Fruit fly (Drosophila melanogaster) whole organism: ENCODE results near the gene TM9SF3.

Experiments used
- CG8478 ChIP-seq: fragments of >200 bp; optimal IDR thresholded peaks from 2 replicates; lab custom pipeline; 2018; ENCODE audit warnings: inconsistent platforms
- Dll ChIP-seq: fragments of >200 bp; optimal IDR thresholded peaks from 2 replicates; lab custom pipeline; 2017
- EcR ChIP-seq, 2 experiments: fragments of >200 bp; optimal IDR thresholded peaks; 2 replicates each; lab custom pipeline; 2017; ENCODE audit warnings: missing biosample characterization in 2 of 2, missing genetic modification characterization in 2 of 2, missing genetic modification reagents in 2 of 2
- pan ChIP-seq: fragments of >200 bp; optimal IDR thresholded peaks from 2 replicates; lab custom pipeline; 2017
- psq ChIP-seq: fragments of >200 bp; optimal IDR thresholded peaks from 2 replicates; lab custom pipeline; 2017
- usp ChIP-seq: fragments of >200 bp; optimal IDR thresholded peaks from 2 replicates; lab custom pipeline; 2017; ENCODE audit warnings: missing biosample characterization, missing genetic modification characterization, mixed read lengths

TM9SF3 gene

dm6 chr3L:5603860-5604415, at the start of gene TM9SF3:
TM9SF3 (minus strand) TSS chr3L:5603979.
- TF ChIP-seq usp (no peak), pan (lab: Kevin White, UChicago) (no peak), Dll (no peak), EcR (GFP tag; optimal IDR thresholded peaks at IDR 0.05; lab: Kevin White, UChicago) (no peak), psq (lab: Kevin White, UChicago) (no peak), CG8478 (lab: Kevin White, UChicago) (no peak)

- TF ChIP-seq pan (lab: Kevin White, UChicago) (no peak), CG8478 (lab: Kevin White, UChicago) (no peak), usp (no peak), psq (lab: Kevin White, UChicago) (no peak), Dll (no peak), EcR (GFP tag; optimal IDR thresholded peaks at IDR 0.05; lab: Kevin White, UChicago) (no peak)
These were observed 40.0 kb upstream of the TM9SF3 start for dm6 chr3L:5643733-5644132.

- TF ChIP-seq psq (lab: Kevin White, UChicago) (no peak), CG8478 (lab: Kevin White, UChicago) (no peak), Dll (no peak), pan (lab: Kevin White, UChicago) (no peak), EcR (GFP tag; optimal IDR thresholded peaks at IDR 0.05; lab: Kevin White, UChicago) (no peak), usp (no peak)
These were observed 39.1 kb upstream of the TM9SF3 start for dm6 chr3L:5642837-5643236.

- TF ChIP-seq psq (lab: Kevin White, UChicago) (no peak), Dll (no peak), EcR (GFP tag; optimal IDR thresholded peaks at IDR 0.05; lab: Kevin White, UChicago) (no peak), pan (lab: Kevin White, UChicago) (no peak), CG8478 (lab: Kevin White, UChicago) (no peak), usp (no peak)
These were observed 37.8 kb upstream of the TM9SF3 start for dm6 chr3L:5641547-5641946.

- TF ChIP-seq pan (lab: Kevin White, UChicago) (no peak), usp (no peak), psq (lab: Kevin White, UChicago) (no peak), EcR (GFP tag; optimal IDR thresholded peaks at IDR 0.05; lab: Kevin White, UChicago) (no peak), CG8478 (lab: Kevin White, UChicago) (no peak), Dll (no peak)
These were observed 37.3 kb upstream of the TM9SF3 start for dm6 chr3L:5641120-5641519.

dm6 chr3L:5640689-5641088, 36.9 kb upstream of the TM9SF3 start:
- TF ChIP-seq EcR (GFP tag; optimal IDR thresholded peaks at IDR 0.05; lab: Kevin White, UChicago), result no peak
- TF ChIP-seq psq (lab: Kevin White, UChicago), result no peak
- TF ChIP-seq CG8478 (lab: Kevin White, UChicago), result no peak
- no peak for TF ChIP-seq Dll
- no peak for TF ChIP-seq usp
- no peak for TF ChIP-seq pan (lab: Kevin White, UChicago)

- no peak for TF ChIP-seq pan (lab: Kevin White, UChicago)
- TF ChIP-seq psq (lab: Kevin White, UChicago), result no peak
- TF ChIP-seq usp, result no peak
- TF ChIP-seq Dll, result no peak
- peak in 1 of 2 experiments; percentile 50 for TF ChIP-seq EcR (GFP tag; optimal IDR thresholded peaks at IDR 0.05; lab: Kevin White, UChicago)
These were observed 35.7 kb upstream of the TM9SF3 start for dm6 chr3L:5639474-5639873.

- TF ChIP-seq EcR (GFP tag; optimal IDR thresholded peaks at IDR 0.05; lab: Kevin White, UChicago), result no peak
- TF ChIP-seq Dll, result no peak
- TF ChIP-seq pan (lab: Kevin White, UChicago), result no peak
- no peak for TF ChIP-seq usp
- no peak for TF ChIP-seq psq (lab: Kevin White, UChicago)
- TF ChIP-seq CG8478 (lab: Kevin White, UChicago), result no peak
These were observed 34.8 kb upstream of the TM9SF3 start for dm6 chr3L:5638542-5639045.

dm6 chr3L:5637477-5637876, 33.7 kb upstream of the TM9SF3 start:
- TF ChIP-seq Dll (no peak), CG8478 (lab: Kevin White, UChicago) (no peak), psq (lab: Kevin White, UChicago) (no peak), pan (lab: Kevin White, UChicago) (no peak), EcR (GFP tag; optimal IDR thresholded peaks at IDR 0.05; lab: Kevin White, UChicago) (no peak), usp (no peak)

dm6 chr3L:5635237-5636025, 31.7 kb upstream of the TM9SF3 start:
- TF ChIP-seq EcR (GFP tag; optimal IDR thresholded peaks at IDR 0.05; lab: Kevin White, UChicago) (peak in 1 of 2 experiments; percentile 53), CG8478 (lab: Kevin White, UChicago) (no peak)

dm6 chr3L:5634188-5634894, 30.6 kb upstream of the TM9SF3 start:
- TF ChIP-seq usp (no peak), EcR (GFP tag; optimal IDR thresholded peaks at IDR 0.05; lab: Kevin White, UChicago) (peak; percentile 80 to 97)
